Worm (Caenorhabditis elegans) whole organism, L1 larva: ENCODE data around the gene nhr-92.

Experiments
- C04F5.9 ChIP-seq: sonication (generic microtip); optimal IDR thresholded peaks from 2 replicates; lab custom pipeline; 2016; ENCODE audit warnings: missing genetic modification characterization, missing compliant biosample characterization
- ama-1 ChIP-seq: fragments of 150-350 bp; optimal IDR thresholded peaks from 2 replicates; lab custom pipeline; 2014
- ceh-63 ChIP-seq: fragments of 200-800 bp; sonication (Bioruptor generic); optimal IDR thresholded peaks from 2 replicates; lab custom pipeline; 2018; ENCODE audit warnings: mild to moderate bottlenecking, missing genetic modification characterization, missing compliant biosample characterization
- ces-1 ChIP-seq: fragments of 150-350 bp; optimal IDR thresholded peaks from 2 replicates; lab custom pipeline; 2014; ENCODE audit warnings: missing biosample characterization, missing genetic modification reagents, missing genetic modification characterization
- efl-3 ChIP-seq: fragments of 200-800 bp; sonication (Bioruptor generic); optimal IDR thresholded peaks from 2 replicates; lab custom pipeline; 2018; ENCODE audit warnings: mild to moderate bottlenecking, missing genetic modification characterization, missing compliant biosample characterization
- egl-13 ChIP-seq: sonication (generic microtip); optimal IDR thresholded peaks from 2 replicates; lab custom pipeline; 2016; ENCODE audit warnings: missing genotype, missing genetic modification reagents, missing genetic modification characterization, missing compliant biosample characterization
- elt-3 ChIP-seq, 6 experiments: fragments of 150-350 bp in 1 of 6; sonication (generic microtip); optimal IDR thresholded peaks; 2 replicates each; lab custom pipeline; 2017 to 2018; ENCODE audit warnings: missing biosample characterization in 6 of 6, missing genetic modification characterization in 6 of 6, inconsistent platforms in 1 of 6
- fkh-10 ChIP-seq: sonication (generic microtip); optimal IDR thresholded peaks from 2 replicates; lab custom pipeline; 2017; ENCODE audit warnings: missing biosample characterization, missing genetic modification reagents, missing genetic modification characterization
- lin-35 ChIP-seq, 2 experiments: fragments of 150-350 bp; optimal IDR thresholded peaks; 2 replicates each; lab custom pipeline; 2014; ENCODE audit warnings: missing biosample characterization in 2 of 2, missing genetic modification characterization in 2 of 2, missing genetic modification reagents in 2 of 2
- mdl-1 ChIP-seq, 2 experiments: fragments of 150-350 bp; optimal IDR thresholded peaks; 2 replicates each; lab custom pipeline; 2014 to 2017; ENCODE audit warnings: missing biosample characterization in 2 of 2, missing genetic modification characterization in 2 of 2, inconsistent platforms in 1 of 2
- pag-3 ChIP-seq: sonication (generic microtip); optimal IDR thresholded peaks from 2 replicates; lab custom pipeline; 2017; ENCODE audit warnings: missing genetic modification characterization, mild to moderate bottlenecking, missing compliant biosample characterization, antibody characterized with exemption, borderline replicate concordance; ENCODE audit not compliant: insufficient read depth
- pqm-1 ChIP-seq: sonication (generic microtip); optimal IDR thresholded peaks from 3 replicates; lab custom pipeline; 2017; ENCODE audit warnings: missing biosample characterization, missing genetic modification characterization
- skn-1 ChIP-seq: fragments of 150-350 bp; optimal IDR thresholded peaks from 2 replicates; lab custom pipeline; 2014; ENCODE audit warnings: missing biosample characterization, missing genetic modification characterization
- snpc-4 ChIP-seq: fragments of 150-350 bp; optimal IDR thresholded peaks from 2 replicates; lab custom pipeline; 2014; ENCODE audit warnings: missing biosample characterization, missing genetic modification characterization

ce11 chrIV:1662872-1663271 is 43.0 kb downstream of the nhr-92 start:
- TF ChIP-seq skn-1 (tag; lab: Kevin White, UChicago) (no peak), ces-1 (GFP tag; lab: Kevin White, UChicago) (no peak), lin-35 (GFP tag; optimal IDR thresholded peaks at IDR 0.05; lab: Kevin White, UChicago) (no peak), snpc-4 (tag; lab: Kevin White, UChicago) (no peak), ama-1 (lab: Kevin White, UChicago) (no peak), C04F5.9 (tag; lab: Kevin White, UChicago) (no peak), elt-3 (tag; optimal IDR thresholded peaks at IDR 0.05; lab: Kevin White, UChicago) (no peak), mdl-1 (tag; optimal IDR thresholded peaks at IDR 0.05; lab: Kevin White, UChicago) (no peak), efl-3 (GFP tag; lab: Kevin White, UChicago) (no peak), pqm-1 (tag; lab: Kevin White, UChicago) (no peak), ceh-63 (GFP tag; lab: Kevin White, UChicago) (no peak), fkh-10 (no peak), pag-3 (tag; lab: Kevin White, UChicago) (no peak), egl-13 (no peak)
